Worm (Caenorhabditis elegans): ENCODE results near the gene vms-1.

vms-1 gene

DNA sequence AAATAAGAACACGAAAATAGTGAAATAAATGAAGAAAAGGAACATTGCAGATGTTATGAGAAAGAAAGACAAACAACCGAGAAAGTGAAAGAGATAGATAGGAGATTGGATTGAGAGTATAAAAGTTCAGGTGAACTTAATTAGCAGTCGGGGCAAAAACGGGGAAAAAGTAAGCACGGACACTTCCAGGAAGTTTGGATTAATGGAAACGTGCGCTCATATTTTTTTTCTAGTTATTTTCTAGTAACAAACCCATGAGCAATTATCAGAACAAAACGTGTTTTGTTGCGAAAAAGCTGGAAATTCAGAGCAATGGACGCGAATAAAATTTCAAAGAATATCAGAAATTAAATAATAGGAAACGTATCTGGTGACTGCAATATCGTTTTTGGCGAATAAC, 33.6 kb downstream of the vms-1 start:
- TF ChIP-seq R02D3.7 (tag; optimal IDR thresholded peaks at IDR 0.05) (no peak), nfya-1 (tag; optimal IDR thresholded peaks at IDR 0.05; ENCODE audit: insufficient read depth) (no peak), ama-1 (optimal IDR thresholded peaks at IDR 0.05) (no peak), daf-12 (tag; optimal IDR thresholded peaks at IDR 0.05) (no peak)

- peak; percentile 50 for TF ChIP-seq jun-1 (tag; optimal IDR thresholded peaks at IDR 0.05)
- peak; percentile 48 for TF ChIP-seq elt-2 (tag; optimal IDR thresholded peaks at IDR 0.05)
- TF ChIP-seq egl-27 (tag; optimal IDR thresholded peaks at IDR 0.05): no peak
- peak; percentile 60 for TF ChIP-seq pqm-1 (tag; optimal IDR thresholded peaks at IDR 0.05)
- peak; percentile 21 for TF ChIP-seq elt-1 (tag; optimal IDR thresholded peaks at IDR 0.05)
- no peak for TF ChIP-seq eor-1 (tag; optimal IDR thresholded peaks at IDR 0.05)
- TF ChIP-seq lin-39 (tag; optimal IDR thresholded peaks at IDR 0.05): peak; percentile 20
- peak; percentile 65 for TF ChIP-seq skn-1 (tag; optimal IDR thresholded peaks at IDR 0.05)
- peak; percentile 41 for TF ChIP-seq ceh-28 (tag; optimal IDR thresholded peaks at IDR 0.05)
- TF ChIP-seq fkh-10 (GFP tag; optimal IDR thresholded peaks at IDR 0.05): peak; percentile 67
- TF ChIP-seq pha-4 (tag; optimal IDR thresholded peaks at IDR 0.05): peak; percentile 79
- TF ChIP-seq egl-5 (tag; optimal IDR thresholded peaks at IDR 0.05): peak; percentile 89
- peak; percentile 37 for TF ChIP-seq lin-15B (tag; optimal IDR thresholded peaks at IDR 0.05)
- TF ChIP-seq nfya-1 (tag; optimal IDR thresholded peaks at IDR 0.05; ENCODE audit: insufficient read depth): peak; percentile 91
- TF ChIP-seq mdl-1 (tag; optimal IDR thresholded peaks at IDR 0.05): peak; percentile 31
- peak; percentile 11 for TF ChIP-seq hmg-11 (tag; optimal IDR thresholded peaks at IDR 0.05)
- no peak for TF ChIP-seq elt-3 (tag; optimal IDR thresholded peaks at IDR 0.05)
- TF ChIP-seq nhr-23 (tag; optimal IDR thresholded peaks at IDR 0.05): peak; percentile 86
- TF ChIP-seq nhr-25 (tag; optimal IDR thresholded peaks at IDR 0.05): peak; percentile 25
- no peak for TF ChIP-seq zag-1 (tag; optimal IDR thresholded peaks at IDR 0.05)
- TF ChIP-seq snpc-4 (tag; optimal IDR thresholded peaks at IDR 0.05): peak; percentile 38
Measured at ce11 chrIII:8124323-8124722, 36.0 kb downstream of the vms-1 start.

ce11 chrIII:8125234-8125633, 36.9 kb downstream of the vms-1 start:
- TF ChIP-seq nfya-1 (tag; optimal IDR thresholded peaks at IDR 0.05; ENCODE audit: insufficient read depth) (peak; percentile 76), lin-39 (tag; optimal IDR thresholded peaks at IDR 0.05) (peak; percentile 43), eor-1 (tag; optimal IDR thresholded peaks at IDR 0.05) (no peak), nhr-23 (tag; optimal IDR thresholded peaks at IDR 0.05) (peak; percentile 35), hmg-11 (tag; optimal IDR thresholded peaks at IDR 0.05) (peak; percentile 65), nhr-67 (tag; optimal IDR thresholded peaks at IDR 0.05) (no peak), ama-1 (optimal IDR thresholded peaks at IDR 0.05) (no peak), pha-4 (tag; optimal IDR thresholded peaks at IDR 0.05) (peak; percentile 84), elt-3 (tag; optimal IDR thresholded peaks at IDR 0.05) (no peak), nhr-12 (tag; optimal IDR thresholded peaks at IDR 0.05) (no peak), ceh-82 (tag; optimal IDR thresholded peaks at IDR 0.05) (no peak), elt-1 (tag; optimal IDR thresholded peaks at IDR 0.05) (no peak), nhr-28 (tag; optimal IDR thresholded peaks at IDR 0.05) (no peak), nhr-11 (tag; optimal IDR thresholded peaks at IDR 0.05) (no peak), fkh-2 (tag; optimal IDR thresholded peaks at IDR 0.05) (no peak), aly-2 (tag; optimal IDR thresholded peaks at IDR 0.05) (no peak), elt-2 (tag; optimal IDR thresholded peaks at IDR 0.05) (peak; percentile 52), nhr-25 (tag; optimal IDR thresholded peaks at IDR 0.05) (peak; percentile 64), fos-1 (tag; optimal IDR thresholded peaks at IDR 0.05) (no peak), tbx-2 (tag; optimal IDR thresholded peaks at IDR 0.05) (no peak), lsy-12 (tag; optimal IDR thresholded peaks at IDR 0.05) (no peak), nhr-43 (tag; optimal IDR thresholded peaks at IDR 0.05; ENCODE audit: poor library complexity, severe bottlenecking) (no peak), ztf-11 (tag; optimal IDR thresholded peaks at IDR 0.05) (no peak), skn-1 (tag; optimal IDR thresholded peaks at IDR 0.05) (peak; percentile 24), unc-62 (GFP tag; optimal IDR thresholded peaks at IDR 0.05) (no peak), egl-5 (tag; optimal IDR thresholded peaks at IDR 0.05) (peak; percentile 68), zag-1 (tag; optimal IDR thresholded peaks at IDR 0.05) (no peak), pqm-1 (tag; optimal IDR thresholded peaks at IDR 0.05) (peak; percentile 49), mdl-1 (tag; optimal IDR thresholded peaks at IDR 0.05) (peak; percentile 6), lin-15B (tag; optimal IDR thresholded peaks at IDR 0.05) (peak; percentile 20), nhr-237 (tag; optimal IDR thresholded peaks at IDR 0.05) (no peak), ceh-16 (tag; optimal IDR thresholded peaks at IDR 0.05) (no peak), nhr-77 (tag; optimal IDR thresholded peaks at IDR 0.05) (peak; percentile 6), fkh-10 (GFP tag; optimal IDR thresholded peaks at IDR 0.05) (no peak), ztf-4 (tag; optimal IDR thresholded peaks at IDR 0.05) (no peak), egl-27 (tag; optimal IDR thresholded peaks at IDR 0.05) (no peak), daf-12 (tag; optimal IDR thresholded peaks at IDR 0.05) (no peak), mml-1 (tag; optimal IDR thresholded peaks at IDR 0.05) (no peak), snpc-4 (tag; optimal IDR thresholded peaks at IDR 0.05) (no peak), sea-2 (GFP tag; optimal IDR thresholded peaks at IDR 0.05) (no peak), ZK546.5 (tag; optimal IDR thresholded peaks at IDR 0.05) (no peak), ceh-28 (tag; optimal IDR thresholded peaks at IDR 0.05) (peak; percentile 23), R02D3.7 (tag; optimal IDR thresholded peaks at IDR 0.05) (no peak), ceh-9 (tag; optimal IDR thresholded peaks at IDR 0.05) (no peak), unc-39 (tag; optimal IDR thresholded peaks at IDR 0.05) (no peak), nhr-76 (tag; optimal IDR thresholded peaks at IDR 0.05) (no peak), jun-1 (tag; optimal IDR thresholded peaks at IDR 0.05) (peak; percentile 1)

All from whole organism, L3 larva.